Worm (Caenorhabditis elegans) whole organism, L2 larva: ENCODE data around the gene nhr-35.
A peak's percentile ranks its signal among the peaks of the same experiment; 100 is the strongest.

ENCODE experiments used
- C34F6.9 ChIP-seq: fragments of 150-350 bp; optimal IDR thresholded peaks from 2 replicates; lab custom pipeline; 2014; ENCODE audit warnings: missing biosample characterization, missing genetic modification characterization
- F13H6.1 ChIP-seq: sonication (generic microtip); optimal IDR thresholded peaks from 2 replicates; lab custom pipeline; 2016; ENCODE audit warnings: missing genetic modification characterization, missing compliant biosample characterization
- R02D3.7 ChIP-seq: fragments of 150-350 bp; optimal IDR thresholded peaks from 2 replicates; lab custom pipeline; 2014; ENCODE audit warnings: missing biosample characterization, missing genetic modification characterization
- Y55F3AM.14 ChIP-seq: fragments of 200-800 bp; sonication (Bioruptor generic); optimal IDR thresholded peaks from 2 replicates; lab custom pipeline; 2018; ENCODE audit warnings: mild to moderate bottlenecking, missing genetic modification characterization, missing compliant biosample characterization
- ama-1 ChIP-seq: fragments of 150-350 bp; optimal IDR thresholded peaks from 2 replicates; lab custom pipeline; 2018; ENCODE audit warnings: inconsistent platforms
- blmp-1 ChIP-seq: sonication (generic microtip); optimal IDR thresholded peaks from 2 replicates; lab custom pipeline; 2017; ENCODE audit warnings: missing genetic modification characterization, mild to moderate bottlenecking, missing compliant biosample characterization, antibody characterized with exemption, moderate library complexity; ENCODE audit not compliant: insufficient read depth
- ceh-16 ChIP-seq: fragments of 150-350 bp; optimal IDR thresholded peaks from 2 replicates; lab custom pipeline; 2014; ENCODE audit warnings: missing biosample characterization, missing genetic modification characterization
- ceh-82 ChIP-seq: fragments of 150-350 bp; optimal IDR thresholded peaks from 2 replicates; lab custom pipeline; 2014; ENCODE audit warnings: missing biosample characterization, missing genetic modification characterization
- crh-2 ChIP-seq: sonication (generic microtip); optimal IDR thresholded peaks from 2 replicates; lab custom pipeline; 2017; ENCODE audit warnings: missing biosample characterization, missing genetic modification characterization
- dmd-4 ChIP-seq: sonication (generic microtip); optimal IDR thresholded peaks from 2 replicates; lab custom pipeline; 2017; ENCODE audit warnings: missing biosample characterization, missing genetic modification characterization
- egl-27 ChIP-seq: sonication (generic microtip); optimal IDR thresholded peaks from 3 replicates; lab custom pipeline; 2017; ENCODE audit warnings: missing biosample characterization, missing genetic modification reagents, missing genetic modification characterization
- elt-1 ChIP-seq: fragments of 150-350 bp; optimal IDR thresholded peaks from 2 replicates; lab custom pipeline; 2014; ENCODE audit warnings: missing biosample characterization, missing genetic modification characterization
- elt-3 ChIP-seq: sonication (generic microtip); optimal IDR thresholded peaks from 2 replicates; lab custom pipeline; 2017; ENCODE audit warnings: missing biosample characterization, missing genetic modification characterization
- fos-1 ChIP-seq: fragments of 150-350 bp; optimal IDR thresholded peaks from 2 replicates; lab custom pipeline; 2014; ENCODE audit warnings: missing biosample characterization, missing genetic modification characterization
- gmeb-1 ChIP-seq: fragments of 150-350 bp; optimal IDR thresholded peaks from 2 replicates; lab custom pipeline; 2014; ENCODE audit warnings: missing biosample characterization, missing genetic modification characterization
- lsy-2 ChIP-seq, 2 experiments: fragments of 150-350 bp in 1 of 2; sonication (generic microtip) in 1 of 2; optimal IDR thresholded peaks; 2 replicates each; lab custom pipeline; 2014 to 2017; ENCODE audit warnings: missing biosample characterization in 2 of 2, missing genetic modification characterization in 2 of 2
- mab-5 ChIP-seq: fragments of 150-350 bp; optimal IDR thresholded peaks from 2 replicates; lab custom pipeline; 2014; ENCODE audit warnings: missing biosample characterization, missing genetic modification characterization
- mdl-1 ChIP-seq, 2 experiments: fragments of 150-350 bp in 1 of 2; sonication (generic microtip) in 1 of 2; optimal IDR thresholded peaks; 2 replicates each; lab custom pipeline; 2017; ENCODE audit warnings: missing biosample characterization in 2 of 2, missing genetic modification characterization in 2 of 2
- nhr-11 ChIP-seq: fragments of 150-350 bp; optimal IDR thresholded peaks from 2 replicates; lab custom pipeline; 2014; ENCODE audit warnings: missing biosample characterization, missing genetic modification characterization
- nhr-12 ChIP-seq: fragments of 150-350 bp; optimal IDR thresholded peaks from 2 replicates; lab custom pipeline; 2014; ENCODE audit warnings: missing biosample characterization, missing genetic modification characterization
- nhr-129 ChIP-seq: fragments of 150-350 bp; optimal IDR thresholded peaks from 2 replicates; lab custom pipeline; 2014; ENCODE audit warnings: missing biosample characterization, missing genetic modification characterization
- nhr-21 ChIP-seq: fragments of 150-350 bp; optimal IDR thresholded peaks from 2 replicates; lab custom pipeline; 2014; ENCODE audit warnings: missing biosample characterization, missing genetic modification characterization
- nhr-23 ChIP-seq: fragments of 150-350 bp; optimal IDR thresholded peaks from 2 replicates; lab custom pipeline; 2014; ENCODE audit warnings: missing biosample characterization, missing genetic modification reagents, missing genetic modification characterization
- nhr-237 ChIP-seq: fragments of 150-350 bp; optimal IDR thresholded peaks from 2 replicates; lab custom pipeline; 2014; ENCODE audit warnings: missing biosample characterization, missing genetic modification characterization
- nhr-25 ChIP-seq: fragments of 150-350 bp; sonication (generic microtip); optimal IDR thresholded peaks from 3 replicates; lab custom pipeline; 2014; ENCODE audit warnings: missing biosample characterization, missing genetic modification characterization
- nhr-6 ChIP-seq: fragments of 150-350 bp; optimal IDR thresholded peaks from 2 replicates; lab custom pipeline; 2014; ENCODE audit warnings: missing biosample characterization, missing genetic modification characterization
- peb-1 ChIP-seq: fragments of 150-350 bp; optimal IDR thresholded peaks from 2 replicates; lab custom pipeline; 2014; ENCODE audit warnings: missing biosample characterization, missing genetic modification characterization
- sem-4 ChIP-seq: fragments of 150-350 bp; optimal IDR thresholded peaks from 2 replicates; lab custom pipeline; 2014; ENCODE audit warnings: missing biosample characterization, missing genetic modification reagents, missing genetic modification characterization
- skn-1 ChIP-seq: sonication (generic microtip); optimal IDR thresholded peaks from 2 replicates; lab custom pipeline; 2017; ENCODE audit warnings: missing biosample characterization, missing genetic modification characterization
- sma-3 ChIP-seq: sonication (generic microtip); optimal IDR thresholded peaks from 2 replicates; lab custom pipeline; 2016; ENCODE audit warnings: missing genetic modification reagents, missing genetic modification characterization, missing compliant biosample characterization
- sma-9 ChIP-seq, 2 experiments: fragments of 150-350 bp in 1 of 2; sonication (generic microtip) in 1 of 2; optimal IDR thresholded peaks; 2 replicates each; lab custom pipeline; 2014 to 2016; ENCODE audit warnings: missing genetic modification characterization in 2 of 2, mild to moderate bottlenecking in 1 of 2, missing biosample characterization in 1 of 2, missing compliant biosample characterization in 1 of 2, missing genetic modification reagents in 1 of 2, moderate library complexity in 1 of 2
- snpc-4 ChIP-seq: fragments of 150-350 bp; optimal IDR thresholded peaks from 2 replicates; lab custom pipeline; 2014; ENCODE audit warnings: missing biosample characterization, missing genetic modification characterization
- unc-39 ChIP-seq: fragments of 150-350 bp; optimal IDR thresholded peaks from 2 replicates; lab custom pipeline; 2014; ENCODE audit warnings: missing biosample characterization, missing genetic modification characterization
- unc-55 ChIP-seq: fragments of 150-350 bp; sonication (generic microtip); optimal IDR thresholded peaks from 3 replicates; lab custom pipeline; 2014; ENCODE audit warnings: missing biosample characterization, missing genetic modification reagents, missing genetic modification characterization
- unc-62 ChIP-seq: fragments of 150-350 bp; optimal IDR thresholded peaks from 2 replicates; lab custom pipeline; 2014; ENCODE audit warnings: missing biosample characterization, missing genetic modification reagents, missing genetic modification characterization
- ztf-1 ChIP-seq: fragments of 200-800 bp; sonication (Bioruptor generic); conservative IDR thresholded peaks from 2 replicates; pipeline ENCODE4 v1.3.6; 2022; ENCODE audit warnings: missing genetic modification characterization, missing compliant biosample characterization
- ztf-11 ChIP-seq: sonication (generic microtip); optimal IDR thresholded peaks from 2 replicates; lab custom pipeline; 2017; ENCODE audit warnings: missing biosample characterization, missing genetic modification characterization
- ztf-4 ChIP-seq: fragments of 150-350 bp; optimal IDR thresholded peaks from 2 replicates; lab custom pipeline; 2014; ENCODE audit warnings: missing biosample characterization, missing genetic modification characterization

The nhr-35 gene

ce11 chrX:4526412-4526811 lies 6.1 kb upstream of the nhr-35 start:
- TF ChIP-seq sma-9 (GFP tag; optimal IDR thresholded peaks at IDR 0.05; lab: Kevin White, UChicago) (peak; percentile 1), sma-9 (tag; optimal IDR thresholded peaks at IDR 0.05; lab: Kevin White, UChicago) (no peak), nhr-6 (tag; lab: Kevin White, UChicago) (no peak), sma-3 (peak; percentile 42), Y55F3AM.14 (GFP tag; lab: Kevin White, UChicago) (peak; percentile 23), nhr-21 (tag; lab: Kevin White, UChicago) (peak; percentile 22), ztf-11 (tag; lab: Kevin White, UChicago) (no peak), lsy-2 (tag; optimal IDR thresholded peaks at IDR 0.05; lab: Kevin White, UChicago) (peak in 1 of 2 experiments; percentile 2), nhr-237 (no peak), crh-2 (peak; percentile 37), nhr-23 (no peak)
- TF ChIP-seq, all 48 proteins: peak for 6

- TF ChIP-seq lsy-2 (tag; optimal IDR thresholded peaks at IDR 0.05; lab: Kevin White, UChicago), result peak in 1 of 2 experiments; percentile 43
- peak; percentile 21 for TF ChIP-seq ceh-16 (tag; lab: Kevin White, UChicago)
- TF ChIP-seq fos-1, result peak; percentile 39
- peak; percentile 56 for TF ChIP-seq crh-2
- peak; percentile 63 for TF ChIP-seq gmeb-1 (tag; lab: Kevin White, UChicago)
- no peak for TF ChIP-seq egl-27 (tag; lab: Kevin White, UChicago)
- TF ChIP-seq nhr-21 (tag; lab: Kevin White, UChicago), result peak; percentile 90
- no peak for TF ChIP-seq R02D3.7
- TF ChIP-seq nhr-11, result no peak
- peak; percentile 29 for TF ChIP-seq elt-1 (tag; lab: Kevin White, UChicago)
- peak; percentile 97 for TF ChIP-seq sma-9 (GFP tag; optimal IDR thresholded peaks at IDR 0.05; lab: Kevin White, UChicago)
- TF ChIP-seq sma-9 (tag; optimal IDR thresholded peaks at IDR 0.05; lab: Kevin White, UChicago), result no peak
- peak; percentile 73 for TF ChIP-seq nhr-129
- no peak for TF ChIP-seq ztf-4
- TF ChIP-seq blmp-1 (tag; lab: Kevin White, UChicago), result peak; percentile 78
- peak; percentile 89 for TF ChIP-seq sma-3
- TF ChIP-seq mdl-1 (tag; optimal IDR thresholded peaks at IDR 0.05; lab: Kevin White, UChicago), result peak; percentile 22 to 66
- peak; percentile 2 for TF ChIP-seq C34F6.9
- peak; percentile 92 for TF ChIP-seq nhr-25 (tag; lab: Kevin White, UChicago)
- TF ChIP-seq F13H6.1, result peak; percentile 33
These were observed 3.6 kb upstream of the nhr-35 start for ce11 chrX:4528905-4529304.

ce11 chrX:4530426-4531044 lies 2.0 kb upstream of the nhr-35 start:
- TF ChIP-seq nhr-23 (no peak), nhr-237 (no peak), sma-9 (GFP tag; optimal IDR thresholded peaks at IDR 0.05; lab: Kevin White, UChicago) (peak; percentile 31), sma-9 (tag; optimal IDR thresholded peaks at IDR 0.05; lab: Kevin White, UChicago) (no peak), mab-5 (tag; lab: Kevin White, UChicago) (no peak), sem-4 (no peak), elt-1 (tag; lab: Kevin White, UChicago) (no peak), peb-1 (tag; lab: Kevin White, UChicago) (no peak), skn-1 (tag; lab: Kevin White, UChicago) (no peak), ztf-4 (no peak), ztf-11 (tag; lab: Kevin White, UChicago) (no peak), dmd-4 (tag; lab: Kevin White, UChicago) (no peak), unc-62 (no peak), lsy-2 (tag; optimal IDR thresholded peaks at IDR 0.05; lab: Kevin White, UChicago) (peak in 1 of 2 experiments; percentile 11), nhr-129 (no peak), crh-2 (peak; percentile 31), sma-3 (no peak), unc-39 (tag; lab: Kevin White, UChicago) (no peak), unc-55 (GFP tag; lab: Kevin White, UChicago) (no peak), fos-1 (peak; percentile 26), ceh-82 (tag; lab: Kevin White, UChicago) (no peak), ztf-1 (GFP tag; lab: Robert Waterston, UW) (no peak), egl-27 (tag; lab: Kevin White, UChicago) (no peak), R02D3.7 (no peak), nhr-21 (tag; lab: Kevin White, UChicago) (no peak), F13H6.1 (no peak), nhr-11 (no peak), ama-1 (lab: Kevin White, UChicago) (no peak), nhr-12 (tag; lab: Kevin White, UChicago) (no peak), elt-3 (tag; lab: Kevin White, UChicago) (no peak), snpc-4 (tag; lab: Kevin White, UChicago) (no peak), gmeb-1 (tag; lab: Kevin White, UChicago) (no peak)
- TF ChIP-seq, all 48 proteins: peak for 4
